Worm (Caenorhabditis elegans) whole organism, L1 larva: Measurements from ENCODE around the gene F26F12.5.

Source experiments
- C04F5.9 ChIP-seq: sonication (generic microtip); optimal IDR thresholded peaks from 2 replicates; lab custom pipeline; 2016; ENCODE audit warnings: missing genetic modification characterization, missing compliant biosample characterization
- Y116A8C.19 ChIP-seq: sonication (generic microtip); optimal IDR thresholded peaks from 2 replicates; lab custom pipeline; 2016; ENCODE audit warnings: missing compliant biosample characterization, missing genetic modification characterization, borderline replicate concordance
- aly-2 ChIP-seq: fragments of 150-350 bp; optimal IDR thresholded peaks from 2 replicates; lab custom pipeline; 2014; ENCODE audit warnings: missing biosample characterization, missing genetic modification characterization
- ama-1 ChIP-seq: fragments of 150-350 bp; optimal IDR thresholded peaks from 2 replicates; lab custom pipeline; 2014
- blmp-1 ChIP-seq: fragments of 150-350 bp; optimal IDR thresholded peaks from 2 replicates; lab custom pipeline; 2014; ENCODE audit warnings: missing biosample characterization, missing genetic modification characterization
- ceh-63 ChIP-seq: fragments of 200-800 bp; sonication (Bioruptor generic); optimal IDR thresholded peaks from 2 replicates; lab custom pipeline; 2018; ENCODE audit warnings: mild to moderate bottlenecking, missing genetic modification characterization, missing compliant biosample characterization
- ceh-8 ChIP-seq: fragments of 200-800 bp; sonication (Bioruptor generic); optimal IDR thresholded peaks from 2 replicates; lab custom pipeline; 2018; ENCODE audit warnings: mild to moderate bottlenecking, missing genetic modification characterization, moderate library complexity, missing compliant biosample characterization
- ceh-82 ChIP-seq, 3 experiments: fragments of 150-350 bp in 1 of 3; sonication (generic microtip) in 2 of 3; optimal IDR thresholded peaks; 2 replicates each; lab custom pipeline; 2014 to 2017; ENCODE audit warnings: missing biosample characterization in 3 of 3, missing genetic modification characterization in 3 of 3
- ces-1 ChIP-seq: fragments of 150-350 bp; optimal IDR thresholded peaks from 2 replicates; lab custom pipeline; 2014; ENCODE audit warnings: missing biosample characterization, missing genetic modification reagents, missing genetic modification characterization
- dsc-1 ChIP-seq: sonication (generic microtip); optimal IDR thresholded peaks from 2 replicates; lab custom pipeline; 2016; ENCODE audit warnings: mild to moderate bottlenecking, missing genetic modification characterization, missing compliant biosample characterization
- efl-3 ChIP-seq: fragments of 200-800 bp; sonication (Bioruptor generic); optimal IDR thresholded peaks from 2 replicates; lab custom pipeline; 2018; ENCODE audit warnings: mild to moderate bottlenecking, missing genetic modification characterization, missing compliant biosample characterization
- egl-27 ChIP-seq, 2 experiments: fragments of 150-350 bp in 1 of 2; sonication (generic microtip); optimal IDR thresholded peaks; 3 replicates each; lab custom pipeline; 2017 to 2018; ENCODE audit warnings: missing biosample characterization in 2 of 2, missing genetic modification characterization in 2 of 2, missing genetic modification reagents in 2 of 2
- ets-5 ChIP-seq: fragments of 200-800 bp; sonication (Bioruptor generic); IDR thresholded peaks from 2 replicates; pipeline ENCODE4 v1.3.6; 2022; ENCODE audit warnings: missing genetic modification characterization, missing compliant biosample characterization
- fkh-8 ChIP-seq: sonication (generic microtip); optimal IDR thresholded peaks from 2 replicates; lab custom pipeline; 2016; ENCODE audit warnings: mild to moderate bottlenecking, missing genetic modification characterization, missing compliant biosample characterization
- hlh-4 ChIP-seq: sonication (generic microtip); optimal IDR thresholded peaks from 2 replicates; lab custom pipeline; 2016; ENCODE audit warnings: mild to moderate bottlenecking, missing genetic modification characterization, missing compliant biosample characterization
- isw-1 ChIP-seq: fragments of 200-800 bp; sonication (Bioruptor generic); IDR thresholded peaks from 2 replicates; pipeline ENCODE4 v1.3.6; 2022; ENCODE audit warnings: missing genetic modification characterization, missing compliant biosample characterization
- jun-1 ChIP-seq: fragments of 150-350 bp; optimal IDR thresholded peaks from 2 replicates; lab custom pipeline; 2014; ENCODE audit warnings: missing biosample characterization, missing genetic modification reagents, missing genetic modification characterization
- lin-14 ChIP-seq: fragments of 200-800 bp; sonication (Bioruptor generic); optimal IDR thresholded peaks from 2 replicates; lab custom pipeline; 2018; ENCODE audit warnings: mild to moderate bottlenecking, missing genetic modification characterization, moderate library complexity, missing compliant biosample characterization
- lin-35 ChIP-seq, 2 experiments: fragments of 150-350 bp; optimal IDR thresholded peaks; 2 replicates each; lab custom pipeline; 2014; ENCODE audit warnings: missing biosample characterization in 2 of 2, missing genetic modification characterization in 2 of 2, missing genetic modification reagents in 2 of 2
- lin-39 ChIP-seq: fragments of 150-350 bp; optimal IDR thresholded peaks from 2 replicates; lab custom pipeline; 2014; ENCODE audit warnings: missing biosample characterization, missing genetic modification reagents, missing genetic modification characterization
- lir-3 ChIP-seq: sonication (generic microtip); optimal IDR thresholded peaks from 2 replicates; lab custom pipeline; 2016; ENCODE audit warnings: mild to moderate bottlenecking, missing genetic modification characterization, moderate library complexity, missing compliant biosample characterization; ENCODE audit not compliant: poor library complexity
- mab-9 ChIP-seq: fragments of 200-800 bp; sonication (Bioruptor generic); IDR thresholded peaks from 2 replicates; pipeline ENCODE4 v1.3.6; 2022; ENCODE audit warnings: missing genetic modification reagents, missing genetic modification characterization, missing compliant biosample characterization
- mep-1 ChIP-seq: fragments of 150-350 bp; optimal IDR thresholded peaks from 2 replicates; lab custom pipeline; 2014; ENCODE audit warnings: missing biosample characterization, missing genetic modification characterization
- nhr-12 ChIP-seq: sonication (generic microtip); optimal IDR thresholded peaks from 2 replicates; lab custom pipeline; 2017; ENCODE audit warnings: missing biosample characterization, missing genetic modification characterization
- nhr-20 ChIP-seq: sonication (generic microtip); optimal IDR thresholded peaks from 2 replicates; lab custom pipeline; 2016; ENCODE audit warnings: mild to moderate bottlenecking, missing genetic modification characterization, missing compliant biosample characterization
- nhr-237 ChIP-seq: fragments of 150-350 bp; optimal IDR thresholded peaks from 2 replicates; lab custom pipeline; 2014; ENCODE audit warnings: missing biosample characterization, missing genetic modification characterization
- nhr-71 ChIP-seq: sonication (generic microtip); optimal IDR thresholded peaks from 2 replicates; lab custom pipeline; 2016; ENCODE audit warnings: mild to moderate bottlenecking, missing genetic modification characterization, moderate library complexity, missing compliant biosample characterization
- nhr-77 ChIP-seq: fragments of 150-350 bp; optimal IDR thresholded peaks from 2 replicates; lab custom pipeline; 2014; ENCODE audit warnings: missing biosample characterization, missing genetic modification characterization
- nhr-84 ChIP-seq: sonication (generic microtip); optimal IDR thresholded peaks from 2 replicates; lab custom pipeline; 2017; ENCODE audit warnings: missing biosample characterization, missing genetic modification characterization
- nhr-85 ChIP-seq: sonication (generic microtip); peaks from one replicate; lab custom pipeline; 2016; ENCODE audit warnings: missing genetic modification characterization, inconsistent platforms, missing compliant biosample characterization
- pag-3 ChIP-seq: sonication (generic microtip); optimal IDR thresholded peaks from 2 replicates; lab custom pipeline; 2017; ENCODE audit warnings: missing genetic modification characterization, mild to moderate bottlenecking, missing compliant biosample characterization, antibody characterized with exemption, borderline replicate concordance; ENCODE audit not compliant: insufficient read depth
- snpc-4 ChIP-seq: fragments of 150-350 bp; optimal IDR thresholded peaks from 2 replicates; lab custom pipeline; 2014; ENCODE audit warnings: missing biosample characterization, missing genetic modification characterization
- snu-23 ChIP-seq: sonication (generic microtip); optimal IDR thresholded peaks from 2 replicates; lab custom pipeline; 2016; ENCODE audit warnings: missing genetic modification characterization, missing compliant biosample characterization
- sptf-1 ChIP-seq: fragments of 150-350 bp; optimal IDR thresholded peaks from 2 replicates; lab custom pipeline; 2014; ENCODE audit warnings: missing biosample characterization, missing genetic modification characterization
- sup-37 ChIP-seq: fragments of 200-800 bp; sonication (Bioruptor generic); optimal IDR thresholded peaks from 2 replicates; lab custom pipeline; 2018; ENCODE audit warnings: mild to moderate bottlenecking, missing genetic modification characterization, missing compliant biosample characterization
- xbp-1 ChIP-seq: sonication (generic microtip); optimal IDR thresholded peaks from 2 replicates; lab custom pipeline; 2016; ENCODE audit warnings: missing genetic modification characterization, missing compliant biosample characterization
- zag-1 ChIP-seq: fragments of 150-350 bp; optimal IDR thresholded peaks from 2 replicates; lab custom pipeline; 2014; ENCODE audit warnings: missing biosample characterization, missing genetic modification characterization
- ztf-4 ChIP-seq: fragments of 150-350 bp; optimal IDR thresholded peaks from 2 replicates; lab custom pipeline; 2014; ENCODE audit warnings: missing biosample characterization, missing genetic modification characterization

Gene F26F12.5

ce11 chrV:5871759-5872158 is 6.8 kb upstream of the F26F12.5 start, which contains the start of gene C02G6.2:
C02G6.2 (plus strand) TSS chrV:5872059.
- TF ChIP-seq ztf-4 (tag; lab: Kevin White, UChicago) (no peak), nhr-12 (no peak), isw-1 (no peak), pag-3 (tag; lab: Kevin White, UChicago) (no peak), lir-3 (tag; lab: Kevin White, UChicago) (no peak), Y116A8C.19 (tag; lab: Kevin White, UChicago) (no peak), jun-1 (tag; lab: Kevin White, UChicago) (no peak), lin-39 (tag; lab: Kevin White, UChicago) (no peak), sup-37 (GFP tag; lab: Kevin White, UChicago) (no peak), lin-35 (GFP tag; optimal IDR thresholded peaks at IDR 0.05; lab: Kevin White, UChicago) (no peak), ets-5 (GFP tag; lab: Robert Waterston, UW) (no peak), xbp-1 (tag; lab: Kevin White, UChicago) (no peak), nhr-237 (no peak), nhr-77 (tag; lab: Kevin White, UChicago) (no peak), hlh-4 (no peak)

ce11 chrV:5869227-5869626 is 4.2 kb upstream of the F26F12.5 start, which contains the start of gene F26F12.4:
F26F12.4 (minus strand) TSS chrV:5869327.
- no peak for TF ChIP-seq ces-1
- no peak for TF ChIP-seq sptf-1 (tag; lab: Kevin White, UChicago)
- TF ChIP-seq efl-3 (GFP tag; lab: Kevin White, UChicago): no peak
- no peak for TF ChIP-seq ceh-82 (tag; optimal IDR thresholded peaks at IDR 0.05; lab: Kevin White, UChicago)
- TF ChIP-seq fkh-8 (tag; lab: Kevin White, UChicago): no peak
- TF ChIP-seq snu-23 (GFP tag; lab: Kevin White, UChicago): no peak
- TF ChIP-seq mab-9 (GFP tag; lab: Robert Waterston, UW): no peak
- no peak for TF ChIP-seq C04F5.9 (tag; lab: Kevin White, UChicago)
- TF ChIP-seq ceh-8: no peak
- no peak for TF ChIP-seq nhr-237

- TF ChIP-seq nhr-84 (tag; lab: Kevin White, UChicago) (no peak), zag-1 (tag; lab: Kevin White, UChicago) (no peak), lin-14 (GFP tag; lab: Kevin White, UChicago) (peak; percentile 4), aly-2 (tag; lab: Kevin White, UChicago) (no peak), snpc-4 (tag; lab: Kevin White, UChicago) (no peak), nhr-71 (tag; lab: Kevin White, UChicago) (no peak), isw-1 (no peak), lin-39 (tag; lab: Kevin White, UChicago) (no peak), egl-27 (tag; optimal IDR thresholded peaks at IDR 0.05; lab: Kevin White, UChicago) (no peak), blmp-1 (tag; lab: Kevin White, UChicago) (peak; percentile 59), ceh-63 (GFP tag; lab: Kevin White, UChicago) (no peak), ceh-82 (tag; optimal IDR thresholded peaks at IDR 0.05; lab: Kevin White, UChicago) (no peak), mep-1 (tag; lab: Kevin White, UChicago) (no peak), sptf-1 (tag; lab: Kevin White, UChicago) (no peak), ama-1 (lab: Kevin White, UChicago) (no peak), nhr-85 (tag; lab: Kevin White, UChicago) (peak; percentile 3)
- TF ChIP-seq, all 84 proteins: peak for 3
These were observed 2.4 kb downstream of the F26F12.5 start, which contains the start of gene F26F12.8 for ce11 chrV:5862479-5863188. F26F12.8 (minus strand) TSS chrV:5862529.

ce11 chrV:5852084-5852483 is 12.9 kb downstream of the F26F12.5 start:
- TF ChIP-seq nhr-20: no peak
- peak; percentile 78 for TF ChIP-seq dsc-1 (tag; lab: Kevin White, UChicago)
